Fruit fly (Drosophila melanogaster): Measurements from ENCODE around the gene pb.
A peak's percentile ranks its signal among the peaks of the same experiment; 100 is the strongest.

The pb gene

DNA sequence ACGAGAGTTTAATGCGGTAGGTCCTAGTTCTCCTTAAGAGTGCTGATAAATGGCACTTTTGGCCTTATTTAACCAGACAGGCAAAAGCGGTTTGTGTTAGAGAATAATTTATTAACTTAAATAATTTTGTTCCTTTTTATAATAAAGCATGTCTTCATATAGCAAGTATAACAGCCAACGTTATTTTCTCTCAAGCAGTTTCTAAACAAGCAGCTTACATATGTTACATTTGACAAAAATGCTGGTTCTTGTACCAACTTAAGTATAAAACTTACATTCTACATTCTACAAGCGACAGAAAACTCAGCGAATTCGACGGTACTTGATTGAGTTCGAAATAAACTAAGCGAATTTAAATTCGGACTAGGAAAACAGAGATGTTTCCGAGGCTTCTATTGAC, 38.1 kb upstream of the pb start (continued):
- TF ChIP-seq CG8765 (GFP tag; IDR thresholded peaks at IDR 0.05) (no peak), row (GFP tag; IDR thresholded peaks at IDR 0.05) (no peak), sisA (GFP tag; IDR thresholded peaks at IDR 0.05) (no peak), CG18764 (GFP tag; optimal IDR thresholded peaks at IDR 0.05) (no peak), yki (optimal IDR thresholded peaks at IDR 0.05) (peak; percentile 30), CG30431 (GFP tag; optimal IDR thresholded peaks at IDR 0.05) (no peak), CG9876 (GFP tag; optimal IDR thresholded peaks at IDR 0.05) (no peak), CG11398 (GFP tag; optimal IDR thresholded peaks at IDR 0.05) (no peak), CG4820 (GFP tag; optimal IDR thresholded peaks at IDR 0.05) (no peak), pfk (GFP tag; optimal IDR thresholded peaks at IDR 0.05) (no peak), odd (GFP tag; optimal IDR thresholded peaks at IDR 0.05) (no peak), CG7928 (GFP tag; optimal IDR thresholded peaks at IDR 0.05) (no peak), Hand (GFP tag; optimal IDR thresholded peaks at IDR 0.05) (no peak), tin (GFP tag; optimal IDR thresholded peaks at IDR 0.05) (no peak), z (GFP tag; IDR thresholded peaks at IDR 0.05) (no peak), seq (GFP tag; IDR thresholded peaks at IDR 0.05) (no peak), Tbp (GFP tag; optimal IDR thresholded peaks at IDR 0.05) (no peak), D19B (GFP tag; optimal IDR thresholded peaks at IDR 0.05) (no peak), Adf1 (GFP tag; IDR thresholded peaks at IDR 0.05) (no peak), CG15696 (tag; optimal IDR thresholded peaks at IDR 0.05) (peak; percentile 4), CG43689 (GFP tag; IDR thresholded peaks at IDR 0.05) (no peak), CG8290 (GFP tag; optimal IDR thresholded peaks at IDR 0.05) (peak; percentile 33), CG8290 (tag; optimal IDR thresholded peaks at IDR 0.05) (no peak), Hr3 (GFP tag; optimal IDR thresholded peaks at IDR 0.05) (no peak), slp2 (GFP tag; optimal IDR thresholded peaks at IDR 0.05) (no peak), CG1529 (GFP tag; optimal IDR thresholded peaks at IDR 0.05) (no peak), CG16779 (GFP tag; IDR thresholded peaks at IDR 0.05) (no peak), CkIIα-i1 (GFP tag; IDR thresholded peaks at IDR 0.05) (no peak), CG16863 (GFP tag; optimal IDR thresholded peaks at IDR 0.05) (no peak), CG11093 (GFP tag; IDR thresholded peaks at IDR 0.05) (no peak), nom (GFP tag; optimal IDR thresholded peaks at IDR 0.05) (no peak), CG4404 (GFP tag; IDR thresholded peaks at IDR 0.05) (no peak), ewg (GFP tag; optimal IDR thresholded peaks at IDR 0.05) (no peak), Spps (tag; optimal IDR thresholded peaks at IDR 0.05) (no peak), Jarid2 (GFP tag; optimal IDR thresholded peaks at IDR 0.05) (peak; percentile 32), rib (GFP tag; IDR thresholded peaks at IDR 0.05) (no peak), CG9727 (GFP tag; optimal IDR thresholded peaks at IDR 0.05) (no peak)

DNA sequence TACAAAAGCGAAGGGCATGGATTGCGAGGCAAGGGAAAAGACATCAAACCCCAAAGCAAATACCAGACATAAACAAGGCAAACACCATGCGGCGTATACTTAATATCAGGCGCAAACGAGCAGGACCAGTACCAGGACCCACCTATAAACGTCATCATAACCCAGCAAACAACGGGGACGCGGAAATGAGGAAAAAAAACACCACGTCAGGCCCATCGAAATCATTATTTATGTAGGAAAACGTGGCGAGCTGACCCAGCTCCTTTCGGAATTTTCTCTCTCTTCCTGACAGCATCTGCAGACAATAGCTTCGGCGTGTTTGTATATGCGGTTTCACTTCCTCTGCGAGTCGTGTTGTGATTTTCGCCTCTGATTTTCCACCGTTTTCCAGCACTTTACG, 34.9 kb upstream of the pb start:
- TF ChIP-seq CG13894 (tag; optimal IDR thresholded peaks at IDR 0.05) (peak; percentile 82), kah (GFP tag; optimal IDR thresholded peaks at IDR 0.05) (no peak), abd-A (tag; optimal IDR thresholded peaks at IDR 0.05) (peak; percentile 84)

DNA sequence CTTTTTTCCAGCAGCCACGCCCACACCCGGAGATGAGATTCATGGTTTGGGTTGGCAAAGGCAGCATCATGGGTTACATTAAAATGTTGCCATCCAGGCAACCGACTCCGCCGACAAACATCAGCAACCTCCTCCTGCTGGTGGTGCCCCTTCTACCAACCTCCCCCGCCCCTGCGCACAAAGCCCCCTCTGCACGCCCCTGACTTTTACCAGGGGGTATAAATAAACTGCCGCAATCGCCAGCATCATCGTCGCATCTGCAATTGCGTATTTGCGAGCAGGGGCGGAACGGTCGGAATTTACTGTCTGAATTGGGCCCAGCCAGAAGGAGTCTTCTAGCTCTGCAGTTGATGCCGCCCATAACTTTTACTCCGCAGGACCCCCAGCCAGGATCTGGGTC, 29.9 kb upstream of the pb start:
- TF ChIP-seq CG2129 (GFP tag; IDR thresholded peaks at IDR 0.05; ENCODE audit: partially characterized antibody) (no peak), eyg (GFP tag; optimal IDR thresholded peaks at IDR 0.05) (no peak), crol (GFP tag; IDR thresholded peaks at IDR 0.05) (peak; percentile 38; the same call in 1 of the 2 replicates), stwl (tag; optimal IDR thresholded peaks at IDR 0.05) (no peak), ERR (GFP tag; optimal IDR thresholded peaks at IDR 0.05) (no peak), pum (GFP tag; optimal IDR thresholded peaks at IDR 0.05) (no peak), CG11504 (tag; optimal IDR thresholded peaks at IDR 0.05) (peak; percentile 49), wor (GFP tag; IDR thresholded peaks at IDR 0.05) (no peak), CG9876 (GFP tag; optimal IDR thresholded peaks at IDR 0.05) (no peak), CG10147 (GFP tag; optimal IDR thresholded peaks at IDR 0.05) (no peak), CG8388 (GFP tag; optimal IDR thresholded peaks at IDR 0.05) (no peak), vvl (GFP tag; IDR thresholded peaks at IDR 0.05) (no peak), CG31441 (GFP tag; IDR thresholded peaks at IDR 0.05) (no peak), CG2120 (GFP tag; optimal IDR thresholded peaks at IDR 0.05) (no peak), sr (GFP tag; IDR thresholded peaks at IDR 0.05) (no peak), CG11695 (GFP tag; IDR thresholded peaks at IDR 0.05) (no peak)

Data from whole organism, embryonic.